Fruit fly (Drosophila melanogaster): ENCODE data around the gene CG46320.

Gene CG46320

dm6 chr3L:5796493-5796998, 132.6 kb downstream of the CG46320 start, which contains the start of gene Tektin-C (continued):
- no peak for TF ChIP-seq Hsf (GFP tag; optimal IDR thresholded peaks at IDR 0.05)
- no peak for TF ChIP-seq Stat92E (GFP tag; optimal IDR thresholded peaks at IDR 0.05)
- no peak for TF ChIP-seq CG14667 (GFP tag; IDR thresholded peaks at IDR 0.05)
- 0 out of 2 replicates have a peak, but pooled peaks have one; percentile 33 for TF ChIP-seq CG11247 (GFP tag; IDR thresholded peaks at IDR 0.05)
- no peak for TF ChIP-seq org-1 (GFP tag; optimal IDR thresholded peaks at IDR 0.05)
- peak; percentile 25 for TF ChIP-seq ems (GFP tag; optimal IDR thresholded peaks at IDR 0.05)
- no peak for TF ChIP-seq z (GFP tag; IDR thresholded peaks at IDR 0.05)
- TF ChIP-seq CG7745 (tag; optimal IDR thresholded peaks at IDR 0.05): no peak
- TF ChIP-seq Ravus (GFP tag; IDR thresholded peaks at IDR 0.05): no peak
- TF ChIP-seq ci (GFP tag; IDR thresholded peaks at IDR 0.05): peak; percentile 70; the same call in 2 of the 3 replicates
- TF ChIP-seq H2.0 (GFP tag; IDR thresholded peaks at IDR 0.05): no peak
- no peak for TF ChIP-seq CG11504 (tag; optimal IDR thresholded peaks at IDR 0.05)
- no peak for TF ChIP-seq maf-S (GFP tag; optimal IDR thresholded peaks at IDR 0.05)
- TF ChIP-seq CG34224 (GFP tag; IDR thresholded peaks at IDR 0.05; ENCODE audit: partially characterized antibody): no peak
- TF ChIP-seq CG6765 (GFP tag; optimal IDR thresholded peaks at IDR 0.05): no peak
- TF ChIP-seq CG12659 (GFP tag; optimal IDR thresholded peaks at IDR 0.05): no peak
- TF ChIP-seq Asciz (GFP tag; optimal IDR thresholded peaks at IDR 0.05): no peak
- TF ChIP-seq CG6791 (GFP tag; IDR thresholded peaks at IDR 0.05; ENCODE audit: partially characterized antibody): no peak
- no peak for TF ChIP-seq Scr (GFP tag; IDR thresholded peaks at IDR 0.05; ENCODE audit: partially characterized antibody)
- TF ChIP-seq ase (GFP tag; IDR thresholded peaks at IDR 0.05): 0 out of 3 replicates have a peak, but pooled peaks have one; percentile 46
- no peak for TF ChIP-seq toy (GFP tag; IDR thresholded peaks at IDR 0.05)
- TF ChIP-seq Drgx (GFP tag; IDR thresholded peaks at IDR 0.05): no peak
- no peak for TF ChIP-seq CG5180 (GFP tag; optimal IDR thresholded peaks at IDR 0.05)
- TF ChIP-seq lola (GFP tag; optimal IDR thresholded peaks at IDR 0.05): no peak
- no peak for TF ChIP-seq Opbp (GFP tag; IDR thresholded peaks at IDR 0.05; ENCODE audit: partially characterized antibody)
- TF ChIP-seq CG10147 (GFP tag; optimal IDR thresholded peaks at IDR 0.05): no peak
- TF ChIP-seq eve (GFP tag; optimal IDR thresholded peaks at IDR 0.05): no peak
- TF ChIP-seq CG9727 (GFP tag; optimal IDR thresholded peaks at IDR 0.05): no peak
- TF ChIP-seq pan (optimal IDR thresholded peaks at IDR 0.05): no peak
- peak in 1 of 2 experiments; percentile 7 for TF ChIP-seq pan (GFP tag; optimal IDR thresholded peaks at IDR 0.05 in 1 of 2, IDR thresholded peaks at IDR 0.05 in 1 of 2)
- TF ChIP-seq bcd (GFP tag; optimal IDR thresholded peaks at IDR 0.05): no peak
- TF ChIP-seq CG33557 (GFP tag; optimal IDR thresholded peaks at IDR 0.05): no peak
- TF ChIP-seq ewg (GFP tag; optimal IDR thresholded peaks at IDR 0.05): no peak
- TF ChIP-seq lmd (GFP tag; IDR thresholded peaks at IDR 0.05): peak; percentile 43
- TF ChIP-seq CG30431 (GFP tag; optimal IDR thresholded peaks at IDR 0.05): no peak
- TF ChIP-seq hth (optimal IDR thresholded peaks at IDR 0.05): no peak
- no peak for TF ChIP-seq Hr51 (GFP tag; optimal IDR thresholded peaks at IDR 0.05)
- no peak for TF ChIP-seq CG18476 (GFP tag; optimal IDR thresholded peaks at IDR 0.05)
- TF ChIP-seq p53 (GFP tag; optimal IDR thresholded peaks at IDR 0.05): no peak
- TF ChIP-seq Mad (GFP tag; optimal IDR thresholded peaks at IDR 0.05): no peak
- TF ChIP-seq Xbp1 (GFP tag; optimal IDR thresholded peaks at IDR 0.05): peak; percentile 9
- no peak for TF ChIP-seq jigr1 (GFP tag; IDR thresholded peaks at IDR 0.05)
- no peak for TF ChIP-seq fd96Cb (tag; optimal IDR thresholded peaks at IDR 0.05)
- peak; percentile 11 for TF ChIP-seq nmo (GFP tag; optimal IDR thresholded peaks at IDR 0.05)
- no peak for TF ChIP-seq CG1792 (GFP tag; optimal IDR thresholded peaks at IDR 0.05)
- TF ChIP-seq CG16815 (GFP tag; optimal IDR thresholded peaks at IDR 0.05): no peak
- no peak for TF ChIP-seq HLHmδ (GFP tag; optimal IDR thresholded peaks at IDR 0.05)
- TF ChIP-seq mld (GFP tag; IDR thresholded peaks at IDR 0.05; ENCODE audit: partially characterized antibody): no peak
- TF ChIP-seq Ptx1 (GFP tag; IDR thresholded peaks at IDR 0.05): 0 out of 2 replicates have a peak, but pooled peaks have one; percentile 5
- TF ChIP-seq CG11696 (GFP tag; IDR thresholded peaks at IDR 0.05): no peak
